Fruit fly (Drosophila melanogaster) whole organism, wandering third instar larva: ENCODE measurements around the gene CG9582.

Source experiments
- Abd-B ChIP-seq: fragments of >200 bp; optimal IDR thresholded peaks from 2 replicates; lab custom pipeline; 2017; ENCODE audit warnings: missing biosample characterization, missing genetic modification characterization
- Dfd ChIP-seq: fragments of >200 bp; optimal IDR thresholded peaks from 2 replicates; lab custom pipeline; 2017; ENCODE audit warnings: missing biosample characterization, missing genetic modification characterization
- usp ChIP-seq: fragments of >200 bp; optimal IDR thresholded peaks from 2 replicates; lab custom pipeline; 2017; ENCODE audit warnings: missing biosample characterization, missing genetic modification characterization
- woc ChIP-seq: sonication (Bioruptor generic); optimal IDR thresholded peaks from 2 replicates; lab custom pipeline; 2016; ENCODE audit warnings: missing biosample characterization, mild to moderate bottlenecking, missing genetic modification characterization

DNA sequence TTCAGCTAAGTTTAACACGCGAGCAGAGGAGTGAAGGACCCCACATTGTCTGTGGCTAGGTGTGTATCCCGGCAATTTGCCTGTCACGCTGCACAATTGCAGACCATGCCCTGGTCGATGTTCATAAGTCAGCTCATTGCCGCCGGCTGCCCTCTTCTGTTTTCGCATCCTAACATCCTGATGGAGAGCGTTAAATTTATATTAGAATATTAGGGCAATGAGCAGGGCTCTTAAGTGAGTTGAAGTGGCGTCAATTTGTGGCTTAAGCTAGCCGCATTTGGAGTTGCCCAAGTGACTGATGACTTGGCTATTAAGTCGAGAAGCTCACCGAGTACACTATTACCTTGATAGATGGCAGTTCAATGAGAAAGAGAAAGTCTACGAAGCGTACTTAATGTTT is 5.5 kb downstream of the CG9582 start:
- TF ChIP-seq woc: no peak
- TF ChIP-seq Dfd: no peak
- no peak for TF ChIP-seq Abd-B (GFP tag; lab: Kevin White, UChicago)
- no peak for TF ChIP-seq usp
